Fruit fly (Drosophila melanogaster) whole organism, adult: ENCODE measurements around the gene Cyp303a1.

Source experiments
- CG11617 ChIP-seq: fragments of 200-800 bp; sonication (Bioruptor generic); optimal IDR thresholded peaks from 2 replicates; lab custom pipeline; 2017; ENCODE audit warnings: mild to moderate bottlenecking, missing biosample characterization, missing genetic modification reagents, missing genetic modification characterization
- CG12768 ChIP-seq: fragments of 200-800 bp; sonication (Bioruptor generic); optimal IDR thresholded peaks from 2 replicates; lab custom pipeline; 2017; ENCODE audit warnings: missing biosample characterization, missing genetic modification characterization, mild to moderate bottlenecking, moderate library complexity, missing genetic modification reagents
- CG14711 ChIP-seq: fragments of 200-800 bp; sonication (Bioruptor generic); optimal IDR thresholded peaks from 2 replicates; lab custom pipeline; 2018; ENCODE audit warnings: missing biosample characterization, mild to moderate bottlenecking, missing genetic modification characterization, moderate library complexity
- CG1620 ChIP-seq: fragments of 200-800 bp; sonication (Bioruptor generic); optimal IDR thresholded peaks from 2 replicates; lab custom pipeline; 2016; ENCODE audit warnings: missing biosample characterization, missing genetic modification characterization
- CG33017 ChIP-seq: fragments of 200-800 bp; sonication (Bioruptor generic); optimal IDR thresholded peaks from 2 replicates; lab custom pipeline; 2018; ENCODE audit warnings: missing biosample characterization, mild to moderate bottlenecking, missing genetic modification characterization, moderate library complexity
- CG5204 ChIP-seq: fragments of 200-800 bp; sonication (Bioruptor generic); optimal IDR thresholded peaks from 2 replicates; lab custom pipeline; 2016; ENCODE audit warnings: missing biosample characterization, missing genetic modification characterization
- CG7045 ChIP-seq: fragments of 200-800 bp; sonication (Bioruptor generic); optimal IDR thresholded peaks from 2 replicates; lab custom pipeline; 2017; ENCODE audit warnings: missing biosample characterization, mild to moderate bottlenecking, missing genetic modification characterization
- CG7101 ChIP-seq: fragments of 200-800 bp; sonication (Bioruptor generic); optimal IDR thresholded peaks from 2 replicates; lab custom pipeline; 2018; ENCODE audit warnings: missing biosample characterization, mild to moderate bottlenecking, missing genetic modification characterization, moderate library complexity
- Clk ChIP-seq: fragments of 200-800 bp; sonication (Bioruptor generic); optimal IDR thresholded peaks from 2 replicates; lab custom pipeline; 2017; ENCODE audit warnings: missing biosample characterization, missing genetic modification characterization
- Crg-1 ChIP-seq: fragments of 200-800 bp; sonication (Bioruptor generic); optimal IDR thresholded peaks from 2 replicates; lab custom pipeline; 2016; ENCODE audit warnings: missing biosample characterization, missing genetic modification characterization
- Hr96 ChIP-seq: fragments of 200-800 bp; sonication (Bioruptor generic); optimal IDR thresholded peaks from 2 replicates; lab custom pipeline; 2016; ENCODE audit warnings: missing biosample characterization, missing genetic modification characterization
- Mnt ChIP-seq: fragments of 200-800 bp; sonication (Bioruptor generic); optimal IDR thresholded peaks from 2 replicates; lab custom pipeline; 2016; ENCODE audit warnings: missing biosample characterization, mild to moderate bottlenecking, missing genetic modification characterization
- bab1 ChIP-seq: fragments of 200-800 bp; sonication (Bioruptor generic); optimal IDR thresholded peaks from 3 replicates; lab custom pipeline; 2019; ENCODE audit warnings: missing biosample characterization, mild to moderate bottlenecking, missing genetic modification characterization, moderate library complexity
- cic ChIP-seq: fragments of 200-800 bp; sonication (Bioruptor generic); optimal IDR thresholded peaks from 2 replicates; lab custom pipeline; 2017; ENCODE audit warnings: missing biosample characterization, mild to moderate bottlenecking, missing genetic modification characterization, moderate library complexity
- cnc ChIP-seq, 2 experiments: fragments of >200 bp; optimal IDR thresholded peaks; 2 replicates each; lab custom pipeline; 2017
- kay ChIP-seq: fragments of 200-800 bp; sonication (Bioruptor generic); peaks from one replicate; lab custom pipeline; 2016; ENCODE audit warnings: missing biosample characterization, missing genetic modification characterization, borderline replicate concordance
- ovo ChIP-seq: fragments of 200-800 bp; sonication (Bioruptor generic); optimal IDR thresholded peaks from 2 replicates; lab custom pipeline; 2016; ENCODE audit warnings: missing biosample characterization, missing genetic modification characterization
- pad ChIP-seq: fragments of 200-800 bp; sonication (Bioruptor generic); optimal IDR thresholded peaks from 3 replicates; lab custom pipeline; 2017; ENCODE audit warnings: missing biosample characterization, missing genetic modification characterization, mild to moderate bottlenecking, moderate library complexity, missing genetic modification reagents
- tj ChIP-seq: fragments of 200-800 bp; sonication (Bioruptor generic); optimal IDR thresholded peaks from 3 replicates; lab custom pipeline; 2017; ENCODE audit warnings: missing biosample characterization, mild to moderate bottlenecking, missing genetic modification characterization, moderate library complexity
- toe ChIP-seq: fragments of 200-800 bp; sonication (Bioruptor generic); optimal IDR thresholded peaks from 2 replicates; lab custom pipeline; 2016; ENCODE audit warnings: missing biosample characterization, missing genetic modification characterization

Cyp303a1 gene

DNA sequence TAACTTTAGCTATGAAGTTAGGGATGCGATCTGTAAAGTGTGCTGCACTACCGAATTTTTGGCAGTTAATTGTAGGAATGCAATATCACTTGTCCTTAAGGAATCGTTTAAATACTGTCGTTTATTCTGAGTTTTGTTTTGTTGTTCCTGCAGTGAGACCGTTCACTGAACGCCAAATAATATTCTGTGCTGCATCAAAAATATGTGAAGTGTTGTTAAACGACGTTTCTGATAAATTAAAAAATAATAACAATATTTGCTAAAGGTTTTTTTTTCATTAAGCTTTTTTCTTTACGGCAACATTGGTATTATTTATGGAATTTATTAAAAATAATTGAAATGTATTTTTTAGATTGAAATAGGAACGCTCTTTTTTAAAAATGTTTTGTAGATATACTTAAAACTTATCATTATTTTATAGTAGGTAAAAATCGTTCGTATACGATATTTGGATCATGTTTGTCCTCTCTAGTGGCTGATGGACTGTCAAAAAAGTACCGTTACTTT is 8.8 kb downstream of the Cyp303a1 start, which contains the start of gene GMF:
GMF (minus strand) TSS at position 182 of the 507 bp plus-strand sequence.
- TF ChIP-seq bab1 (GFP tag; lab: Kevin White, UChicago) = peak; percentile 51
- TF ChIP-seq CG7101 (tag; lab: Kevin White, UChicago) = peak; percentile 75
- peak; percentile 63 for TF ChIP-seq CG11617 (GFP tag; lab: Kevin White, UChicago)
- TF ChIP-seq CG12768 = peak; percentile 19
- TF ChIP-seq pad = peak; percentile 40
- TF ChIP-seq CG7045 (GFP tag; lab: Kevin White, UChicago) = peak; percentile 33
- TF ChIP-seq toe (GFP tag; lab: Kevin White, UChicago) = no peak
- peak; percentile 43 for TF ChIP-seq Crg-1 (GFP tag; lab: Kevin White, UChicago)
- no peak for TF ChIP-seq CG5204 (GFP tag; lab: Kevin White, UChicago)
- TF ChIP-seq ovo (GFP tag; lab: Kevin White, UChicago) = peak; percentile 84
- TF ChIP-seq kay (GFP tag; lab: Kevin White, UChicago) = peak; percentile 98
- no peak for TF ChIP-seq cic (GFP tag; lab: Kevin White, UChicago)
- TF ChIP-seq CG1620 (GFP tag; lab: Kevin White, UChicago) = peak; percentile 65
- peak; percentile 85 for TF ChIP-seq CG14711 (tag; lab: Kevin White, UChicago)
- peak; percentile 39 for TF ChIP-seq Mnt (GFP tag; lab: Kevin White, UChicago)

dm6 chr2L:16307026-16307703 is 13.2 kb downstream of the Cyp303a1 start, which contains the start of the genes CG5861 and Syx5:
CG5861 (minus strand) TSS chr2L:16307298.
Syx5 (plus strand) TSS chr2L:16307346.
- no peak for TF ChIP-seq CG5204 (GFP tag; lab: Kevin White, UChicago)
- peak; percentile 46 to 65 for TF ChIP-seq cnc (optimal IDR thresholded peaks at IDR 0.05; lab: Kevin White, UChicago)
- peak; percentile 78 for TF ChIP-seq bab1 (GFP tag; lab: Kevin White, UChicago)
- TF ChIP-seq ovo (GFP tag; lab: Kevin White, UChicago) = peak; percentile 9
- TF ChIP-seq CG33017 (tag; lab: Kevin White, UChicago) = peak; percentile 15
- TF ChIP-seq Crg-1 (GFP tag; lab: Kevin White, UChicago) = peak; percentile 35
- no peak for TF ChIP-seq Hr96
- TF ChIP-seq CG12768 = peak; percentile 58
- peak; percentile 76 for TF ChIP-seq CG14711 (tag; lab: Kevin White, UChicago)
- no peak for TF ChIP-seq CG1620 (GFP tag; lab: Kevin White, UChicago)
- TF ChIP-seq pad = peak; percentile 55
- peak; percentile 59 for TF ChIP-seq cic (GFP tag; lab: Kevin White, UChicago)
- no peak for TF ChIP-seq toe (GFP tag; lab: Kevin White, UChicago)
- TF ChIP-seq CG11617 (GFP tag; lab: Kevin White, UChicago) = peak; percentile 72
- peak; percentile 78 for TF ChIP-seq CG7101 (tag; lab: Kevin White, UChicago)
- no peak for TF ChIP-seq kay (GFP tag; lab: Kevin White, UChicago)
- peak; percentile 42 for TF ChIP-seq CG7045 (GFP tag; lab: Kevin White, UChicago)
- peak; percentile 66 for TF ChIP-seq Mnt (GFP tag; lab: Kevin White, UChicago)
- TF ChIP-seq Clk = peak; percentile 28
- peak; percentile 89 for TF ChIP-seq tj (GFP tag; lab: Kevin White, UChicago)

DNA sequence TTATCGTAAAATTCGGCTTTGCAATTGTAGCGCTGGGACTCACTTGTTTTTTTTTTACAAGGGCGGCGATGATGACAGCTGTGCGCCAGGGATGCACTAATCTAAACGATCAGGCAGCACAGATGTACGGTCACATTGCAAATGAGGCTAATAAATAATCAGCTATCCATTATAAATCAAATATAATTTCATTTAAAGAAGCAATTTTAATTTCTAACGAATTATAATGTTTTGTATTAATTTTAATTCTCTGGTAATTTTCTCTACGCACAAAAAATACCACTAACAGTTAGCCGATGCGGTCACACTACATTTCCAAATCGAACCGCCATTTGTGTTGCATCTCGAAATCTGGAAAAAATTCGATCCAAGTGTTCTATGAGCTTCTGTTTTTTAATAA is 16.7 kb downstream of the Cyp303a1 start, which contains the start of the genes cni and fzy:
cni (minus strand) TSS at position 79 of the 400 bp plus-strand sequence.
fzy (plus strand) TSS at position 309 of the 400 bp plus-strand sequence.
- TF ChIP-seq cic (GFP tag; lab: Kevin White, UChicago) (peak; percentile 35), CG14711 (tag; lab: Kevin White, UChicago) (peak; percentile 43), Mnt (GFP tag; lab: Kevin White, UChicago) (peak; percentile 37), bab1 (GFP tag; lab: Kevin White, UChicago) (peak; percentile 74), CG11617 (GFP tag; lab: Kevin White, UChicago) (peak; percentile 67), CG33017 (tag; lab: Kevin White, UChicago) (no peak), Hr96 (no peak), CG7101 (tag; lab: Kevin White, UChicago) (peak; percentile 5), toe (GFP tag; lab: Kevin White, UChicago) (no peak), CG1620 (GFP tag; lab: Kevin White, UChicago) (peak; percentile 29)

DNA sequence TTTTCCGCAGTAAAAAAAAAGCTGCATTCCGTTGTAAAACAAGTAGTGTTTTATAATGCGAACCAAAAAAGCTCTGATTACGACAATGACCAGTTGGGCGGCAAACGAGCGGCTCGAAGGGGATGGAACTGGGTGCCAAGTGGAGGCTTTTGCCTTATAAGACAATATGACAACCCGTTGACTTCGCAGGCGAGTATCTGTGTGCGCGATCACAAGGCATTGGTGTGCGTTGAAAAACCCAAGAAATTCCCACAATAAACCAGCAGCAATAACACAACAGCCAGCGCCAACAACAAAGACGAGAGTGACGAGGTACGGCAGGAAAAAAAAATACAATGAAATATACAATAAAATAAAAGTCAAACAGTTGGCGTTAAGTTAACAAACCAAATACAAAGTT is 21.0 kb downstream of the Cyp303a1 start:
- TF ChIP-seq kay (GFP tag; lab: Kevin White, UChicago) = peak; percentile 98
- peak; percentile 80 for TF ChIP-seq CG14711 (tag; lab: Kevin White, UChicago)
- no peak for TF ChIP-seq toe (GFP tag; lab: Kevin White, UChicago)
- TF ChIP-seq pad = peak; percentile 32
- peak; percentile 81 for TF ChIP-seq tj (GFP tag; lab: Kevin White, UChicago)
- no peak for TF ChIP-seq cnc (optimal IDR thresholded peaks at IDR 0.05; lab: Kevin White, UChicago)
- TF ChIP-seq CG5204 (GFP tag; lab: Kevin White, UChicago) = no peak
- TF ChIP-seq CG7045 (GFP tag; lab: Kevin White, UChicago) = peak; percentile 25
- TF ChIP-seq Clk = no peak
- no peak for TF ChIP-seq Crg-1 (GFP tag; lab: Kevin White, UChicago)
- peak; percentile 35 for TF ChIP-seq ovo (GFP tag; lab: Kevin White, UChicago)
- no peak for TF ChIP-seq CG1620 (GFP tag; lab: Kevin White, UChicago)
- peak; percentile 37 for TF ChIP-seq CG11617 (GFP tag; lab: Kevin White, UChicago)
- peak; percentile 100 for TF ChIP-seq cic (GFP tag; lab: Kevin White, UChicago)
- TF ChIP-seq Hr96 = no peak
- TF ChIP-seq CG12768 = peak; percentile 83
- peak; percentile 83 for TF ChIP-seq Mnt (GFP tag; lab: Kevin White, UChicago)
- peak; percentile 1 for TF ChIP-seq bab1 (GFP tag; lab: Kevin White, UChicago)
- TF ChIP-seq CG33017 (tag; lab: Kevin White, UChicago) = peak; percentile 58
- peak; percentile 54 for TF ChIP-seq CG7101 (tag; lab: Kevin White, UChicago)
